Fruit fly (Drosophila melanogaster): ENCODE results near the gene flw.

Gene flw

dm6 chrX:10369763-10370162 lies 16.0 kb upstream of the flw start:
- TF ChIP-seq CG7045 (GFP tag; optimal IDR thresholded peaks at IDR 0.05) (no peak), CG11617 (GFP tag; optimal IDR thresholded peaks at IDR 0.05) (no peak), Crg-1 (GFP tag; optimal IDR thresholded peaks at IDR 0.05) (peak; percentile 34), Mnt (GFP tag; optimal IDR thresholded peaks at IDR 0.05) (peak; percentile 49), CG14711 (tag; optimal IDR thresholded peaks at IDR 0.05) (no peak), cnc (optimal IDR thresholded peaks at IDR 0.05) (no peak), toe (GFP tag; optimal IDR thresholded peaks at IDR 0.05) (peak; percentile 15), tj (GFP tag; optimal IDR thresholded peaks at IDR 0.05) (no peak)

- no peak for TF ChIP-seq CG5204 (GFP tag; optimal IDR thresholded peaks at IDR 0.05)
- TF ChIP-seq cic (GFP tag; optimal IDR thresholded peaks at IDR 0.05) = peak; percentile 79
- peak; percentile 51 for TF ChIP-seq Mnt (GFP tag; optimal IDR thresholded peaks at IDR 0.05)
- TF ChIP-seq CG7101 (tag; optimal IDR thresholded peaks at IDR 0.05) = no peak
- no peak for TF ChIP-seq Crg-1 (GFP tag; optimal IDR thresholded peaks at IDR 0.05)
- no peak for TF ChIP-seq CG7045 (GFP tag; optimal IDR thresholded peaks at IDR 0.05)
- TF ChIP-seq CG12768 (GFP tag; optimal IDR thresholded peaks at IDR 0.05) = peak; percentile 6
- no peak for TF ChIP-seq CG14711 (tag; optimal IDR thresholded peaks at IDR 0.05)
- no peak for TF ChIP-seq cnc (optimal IDR thresholded peaks at IDR 0.05)
- no peak for TF ChIP-seq bab1 (GFP tag; optimal IDR thresholded peaks at IDR 0.05)
- no peak for TF ChIP-seq CG33017 (tag; optimal IDR thresholded peaks at IDR 0.05)
Measured at dm6 chrX:10370201-10371038, 15.3 kb upstream of the flw start.

dm6 chrX:10375216-10375615 lies 10.5 kb upstream of the flw start, which contains the start of the genes CG32686 and CG2898:
TSS of gene CG32686 (minus strand) at chrX:10375316.
TSS of gene CG2898 (plus strand) at chrX:10375374.
- TF ChIP-seq CG5204 (GFP tag; optimal IDR thresholded peaks at IDR 0.05) (no peak), CG1620 (GFP tag; optimal IDR thresholded peaks at IDR 0.05) (no peak), Clk (GFP tag; optimal IDR thresholded peaks at IDR 0.05) (no peak), kay (GFP tag; ENCODE audit: borderline replicate concordance) (no peak), CG12768 (GFP tag; optimal IDR thresholded peaks at IDR 0.05) (no peak), CG14711 (tag; optimal IDR thresholded peaks at IDR 0.05) (no peak), cnc (optimal IDR thresholded peaks at IDR 0.05) (no peak), CG33017 (tag; optimal IDR thresholded peaks at IDR 0.05) (no peak), CG7045 (GFP tag; optimal IDR thresholded peaks at IDR 0.05) (no peak), cic (GFP tag; optimal IDR thresholded peaks at IDR 0.05) (no peak), bab1 (GFP tag; optimal IDR thresholded peaks at IDR 0.05) (no peak), pad (GFP tag; optimal IDR thresholded peaks at IDR 0.05) (no peak), CG11617 (GFP tag; optimal IDR thresholded peaks at IDR 0.05) (no peak), tj (GFP tag; optimal IDR thresholded peaks at IDR 0.05) (no peak), Crg-1 (GFP tag; optimal IDR thresholded peaks at IDR 0.05) (no peak), Mnt (GFP tag; optimal IDR thresholded peaks at IDR 0.05) (no peak), toe (GFP tag; optimal IDR thresholded peaks at IDR 0.05) (no peak), CG7101 (tag; optimal IDR thresholded peaks at IDR 0.05) (no peak), Hr96 (GFP tag; optimal IDR thresholded peaks at IDR 0.05) (no peak)

- TF ChIP-seq pad (GFP tag; optimal IDR thresholded peaks at IDR 0.05) = no peak
- no peak for TF ChIP-seq CG7045 (GFP tag; optimal IDR thresholded peaks at IDR 0.05)
- TF ChIP-seq CG14711 (tag; optimal IDR thresholded peaks at IDR 0.05) = no peak
- no peak for TF ChIP-seq CG33017 (tag; optimal IDR thresholded peaks at IDR 0.05)
- TF ChIP-seq ovo (GFP tag; optimal IDR thresholded peaks at IDR 0.05) = no peak
- TF ChIP-seq cnc (optimal IDR thresholded peaks at IDR 0.05) = no peak
- TF ChIP-seq toe (GFP tag; optimal IDR thresholded peaks at IDR 0.05) = no peak
- TF ChIP-seq CG12768 (GFP tag; optimal IDR thresholded peaks at IDR 0.05) = no peak
- TF ChIP-seq Clk (GFP tag; optimal IDR thresholded peaks at IDR 0.05) = no peak
- no peak for TF ChIP-seq bab1 (GFP tag; optimal IDR thresholded peaks at IDR 0.05)
- TF ChIP-seq cic (GFP tag; optimal IDR thresholded peaks at IDR 0.05) = no peak
- TF ChIP-seq CG11617 (GFP tag; optimal IDR thresholded peaks at IDR 0.05) = no peak
- TF ChIP-seq kay (GFP tag; ENCODE audit: borderline replicate concordance) = no peak
- TF ChIP-seq Hr96 (GFP tag; optimal IDR thresholded peaks at IDR 0.05) = no peak
- no peak for TF ChIP-seq tj (GFP tag; optimal IDR thresholded peaks at IDR 0.05)
- TF ChIP-seq Mnt (GFP tag; optimal IDR thresholded peaks at IDR 0.05) = no peak
- TF ChIP-seq CG1620 (GFP tag; optimal IDR thresholded peaks at IDR 0.05) = no peak
- TF ChIP-seq Crg-1 (GFP tag; optimal IDR thresholded peaks at IDR 0.05) = no peak
- TF ChIP-seq CG7101 (tag; optimal IDR thresholded peaks at IDR 0.05) = no peak
- no peak for TF ChIP-seq CG5204 (GFP tag; optimal IDR thresholded peaks at IDR 0.05)
Measured at dm6 chrX:10381252-10381651, 4.5 kb upstream of the flw start, which contains the start of gene CG32681. TSS of gene CG32681 (minus strand) at chrX:10381352.

- no peak for TF ChIP-seq tj (GFP tag; optimal IDR thresholded peaks at IDR 0.05)
- TF ChIP-seq kay (GFP tag; ENCODE audit: borderline replicate concordance) = no peak
- no peak for TF ChIP-seq CG33017 (tag; optimal IDR thresholded peaks at IDR 0.05)
- no peak for TF ChIP-seq CG12768 (GFP tag; optimal IDR thresholded peaks at IDR 0.05)
- TF ChIP-seq CG7101 (tag; optimal IDR thresholded peaks at IDR 0.05) = no peak
- no peak for TF ChIP-seq Crg-1 (GFP tag; optimal IDR thresholded peaks at IDR 0.05)
- TF ChIP-seq Clk (GFP tag; optimal IDR thresholded peaks at IDR 0.05) = no peak
- no peak for TF ChIP-seq cic (GFP tag; optimal IDR thresholded peaks at IDR 0.05)
- TF ChIP-seq bab1 (GFP tag; optimal IDR thresholded peaks at IDR 0.05) = no peak
- no peak for TF ChIP-seq toe (GFP tag; optimal IDR thresholded peaks at IDR 0.05)
- no peak for TF ChIP-seq Hr96 (GFP tag; optimal IDR thresholded peaks at IDR 0.05)
- TF ChIP-seq pad (GFP tag; optimal IDR thresholded peaks at IDR 0.05) = no peak
- TF ChIP-seq CG7045 (GFP tag; optimal IDR thresholded peaks at IDR 0.05) = no peak
- no peak for TF ChIP-seq CG1620 (GFP tag; optimal IDR thresholded peaks at IDR 0.05)
- no peak for TF ChIP-seq CG5204 (GFP tag; optimal IDR thresholded peaks at IDR 0.05)
- TF ChIP-seq ovo (GFP tag; optimal IDR thresholded peaks at IDR 0.05) = no peak
- no peak for TF ChIP-seq Mnt (GFP tag; optimal IDR thresholded peaks at IDR 0.05)
- TF ChIP-seq cnc (optimal IDR thresholded peaks at IDR 0.05) = no peak
Measured at dm6 chrX:10384947-10385346, 813 bp upstream of the flw start.

All from whole organism, adult.